Worm (Caenorhabditis elegans): ENCODE data around the gene ZC404.1.

The ZC404.1 gene

DNA sequence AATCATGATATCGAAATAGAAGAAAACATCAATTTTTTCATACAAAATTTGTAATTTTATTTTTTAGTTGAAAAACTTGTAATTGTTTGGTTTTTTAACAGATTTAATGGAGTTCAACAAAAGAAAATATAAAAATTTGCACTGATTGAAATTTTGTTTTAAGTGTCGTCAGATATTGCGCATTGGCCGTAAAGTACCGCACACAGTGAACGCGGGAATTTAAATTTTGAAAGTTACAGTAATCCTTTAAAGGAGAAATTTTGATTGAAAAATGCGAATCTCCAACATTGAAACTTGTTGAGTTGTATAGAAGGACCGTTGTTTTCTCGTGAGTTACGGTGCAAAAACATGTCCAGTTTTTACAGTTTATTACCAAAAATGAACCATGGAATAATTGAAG lies 1.0 kb upstream of the ZC404.1 start:
- TF ChIP-seq lsy-2 (tag; optimal IDR thresholded peaks at IDR 0.05) (peak in 1 of 2 experiments; percentile 8), zip-11 (GFP tag; IDR thresholded peaks at IDR 0.05) (no peak), dmd-8 (GFP tag; IDR thresholded peaks at IDR 0.05) (no peak), tra-1 (GFP tag; IDR thresholded peaks at IDR 0.05) (no peak), dmd-9 (GFP tag; IDR thresholded peaks at IDR 0.05) (no peak), daf-19 (GFP tag; conservative IDR thresholded peaks at IDR 0.05) (no peak), Y48G9A.11 (GFP tag; IDR thresholded peaks at IDR 0.05) (no peak)

DNA sequence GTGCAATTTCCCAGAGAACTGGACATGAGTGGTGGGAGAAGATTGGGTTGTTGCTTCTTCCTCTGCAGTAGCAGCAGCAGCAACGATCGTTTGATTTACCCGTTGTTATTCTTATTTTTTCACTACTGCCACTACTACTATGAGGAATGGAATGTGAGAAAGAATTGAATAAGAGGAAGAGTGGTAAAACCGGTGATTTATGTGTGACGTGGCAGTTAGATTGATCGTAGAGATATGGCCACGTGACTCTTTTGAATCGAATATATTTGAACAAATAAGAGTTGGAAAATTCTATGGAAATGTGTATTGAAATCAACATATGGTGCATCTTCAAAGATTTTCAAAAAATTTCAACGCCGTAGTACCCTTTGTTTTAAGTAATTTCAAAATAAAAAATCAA lies 2.3 kb downstream of the ZC404.1 start:
- TF ChIP-seq nhr-41 (GFP tag; IDR thresholded peaks at IDR 0.05) (no peak), snpc-4 (tag; optimal IDR thresholded peaks at IDR 0.05) (no peak), sdz-12 (GFP tag; optimal IDR thresholded peaks at IDR 0.05) (no peak), mxl-2 (GFP tag; conservative IDR thresholded peaks at IDR 0.05) (no peak), ceh-32 (tag; optimal IDR thresholded peaks at IDR 0.05; ENCODE audit: poor library complexity) (no peak), lin-1 (GFP tag; IDR thresholded peaks at IDR 0.05) (no peak), lin-13 (GFP tag; optimal IDR thresholded peaks at IDR 0.05) (no peak)

DNA sequence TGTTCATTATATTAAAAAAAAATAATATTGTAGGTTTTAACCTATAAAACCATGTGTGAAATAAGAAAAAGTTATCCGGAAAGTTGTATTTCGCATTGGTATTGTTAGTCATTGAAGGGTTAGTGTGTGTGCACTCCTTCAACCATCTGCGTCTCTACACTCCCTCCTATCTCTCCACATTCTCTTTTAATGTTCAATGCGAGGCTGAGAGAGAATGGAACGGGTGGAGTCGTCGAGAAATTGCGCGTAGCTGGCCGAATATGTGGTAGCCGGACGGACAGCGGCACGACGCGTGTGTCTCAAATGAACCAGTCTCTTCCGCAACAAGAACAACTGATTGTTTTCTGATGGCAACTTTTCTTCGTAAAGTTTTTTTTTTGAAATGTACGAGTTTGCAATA lies 2.9 kb downstream of the ZC404.1 start:
- TF ChIP-seq mxl-3 (GFP tag; optimal IDR thresholded peaks at IDR 0.05): peak; percentile 70
- no peak for TF ChIP-seq fos-1 (tag; optimal IDR thresholded peaks at IDR 0.05)
- no peak for TF ChIP-seq lin-13 (GFP tag; optimal IDR thresholded peaks at IDR 0.05)
- no peak for TF ChIP-seq daf-12 (tag; optimal IDR thresholded peaks at IDR 0.05)
- peak in 1 of 2 experiments; percentile 50 for TF ChIP-seq mdl-1 (tag; optimal IDR thresholded peaks at IDR 0.05)
- peak; percentile 36 for TF ChIP-seq dpl-1 (GFP tag; optimal IDR thresholded peaks at IDR 0.05)
- peak; percentile 25 for TF ChIP-seq rbr-2 (tag; optimal IDR thresholded peaks at IDR 0.05)
- TF ChIP-seq aha-1 (tag): no peak
- no peak for TF ChIP-seq nhr-6 (tag; optimal IDR thresholded peaks at IDR 0.05)
- TF ChIP-seq dve-1 (tag; optimal IDR thresholded peaks at IDR 0.05; ENCODE audit: insufficient read depth): peak; percentile 24
- TF ChIP-seq hlh-30 (tag; optimal IDR thresholded peaks at IDR 0.05; ENCODE audit: insufficient read depth): peak; percentile 0
- TF ChIP-seq nhr-11 (tag; optimal IDR thresholded peaks at IDR 0.05): peak; percentile 18
- peak; percentile 66 for TF ChIP-seq hmg-1.1 (GFP tag; IDR thresholded peaks at IDR 0.05)
- peak; percentile 38 for TF ChIP-seq nhr-28 (tag; optimal IDR thresholded peaks at IDR 0.05)
- TF ChIP-seq mep-1 (tag; optimal IDR thresholded peaks at IDR 0.05): peak; percentile 56

DNA sequence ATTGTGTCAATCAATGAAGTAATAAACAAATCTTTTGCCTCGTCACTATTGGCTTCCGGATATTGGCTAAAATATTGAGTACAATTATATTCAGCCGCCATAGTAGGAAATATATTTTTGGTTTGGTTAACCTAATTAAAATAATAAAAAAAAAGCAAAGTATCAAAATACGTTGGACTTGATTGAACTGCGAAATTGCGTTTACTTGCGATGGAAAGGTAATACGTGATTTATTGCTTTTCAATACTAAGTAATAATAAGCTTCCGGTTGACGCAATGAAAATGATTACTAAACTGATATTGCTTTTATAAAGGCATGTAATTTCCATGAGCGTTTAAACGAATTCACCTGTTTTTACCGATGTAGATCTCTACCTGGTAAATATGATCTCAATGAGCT lies 5.6 kb downstream of the ZC404.1 start, which contains the start of gene dmsr-9:
Gene dmsr-9 (minus strand): TSS at position 101 of the 400 bp plus-strand sequence.
- no peak for TF ChIP-seq rbr-2 (tag; optimal IDR thresholded peaks at IDR 0.05)
- no peak for TF ChIP-seq aly-2 (tag; optimal IDR thresholded peaks at IDR 0.05)
- no peak for TF ChIP-seq egl-27 (tag; optimal IDR thresholded peaks at IDR 0.05)

DNA sequence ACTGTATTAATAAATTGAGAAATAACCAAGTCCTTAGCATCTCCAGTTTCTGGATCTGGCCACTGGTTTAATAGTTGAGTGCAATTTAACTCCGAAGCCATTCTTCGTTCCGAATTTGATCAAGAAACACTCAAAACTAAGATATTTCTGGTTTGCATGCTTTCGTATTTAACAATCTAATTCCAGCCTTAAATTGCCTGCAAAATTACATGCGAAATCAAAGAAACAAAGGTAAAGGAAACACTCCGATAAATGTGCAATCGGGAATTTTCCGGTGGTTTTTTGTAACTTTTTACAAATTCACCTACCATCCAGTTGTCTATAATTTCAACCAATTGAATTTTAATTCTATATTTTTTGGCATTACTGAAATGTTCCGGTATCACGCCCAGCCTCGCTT lies 7.9 kb downstream of the ZC404.1 start, which contains the start of gene dmsr-10:
Gene dmsr-10 (minus strand): TSS at position 101 of the 400 bp plus-strand sequence.
- no peak for TF ChIP-seq fos-1 (tag; optimal IDR thresholded peaks at IDR 0.05)
- TF ChIP-seq aha-1 (tag): peak; percentile 3
- no peak for TF ChIP-seq ztf-11 (tag; optimal IDR thresholded peaks at IDR 0.05)
- TF ChIP-seq lin-29 (GFP tag; IDR thresholded peaks at IDR 0.05): no peak
- no peak for TF ChIP-seq unc-62 (GFP tag; optimal IDR thresholded peaks at IDR 0.05 in 1 of 2)
- no peak for TF ChIP-seq unc-62 (tag; optimal IDR thresholded peaks at IDR 0.05)
- no peak for TF ChIP-seq madf-9 (GFP tag; conservative IDR thresholded peaks at IDR 0.05)
- no peak for TF ChIP-seq nhr-76 (tag; optimal IDR thresholded peaks at IDR 0.05)
- no peak for TF ChIP-seq lin-39 (tag; optimal IDR thresholded peaks at IDR 0.05)

Measured in whole organism, L4 larva.